Worm (Caenorhabditis elegans) whole organism, late embryonic: ENCODE measurements around the gene H41C03.1.

ENCODE experiments used
- K02D7.2 ChIP-seq: sonication (generic microtip); optimal IDR thresholded peaks from 2 replicates; lab custom pipeline; 2017; ENCODE audit warnings: mild to moderate bottlenecking, missing genetic modification characterization, missing compliant biosample characterization
- ama-1 ChIP-seq: fragments of 150-350 bp; optimal IDR thresholded peaks from 2 replicates; lab custom pipeline; 2014
- ceh-34 ChIP-seq: sonication (generic microtip); optimal IDR thresholded peaks from 2 replicates; lab custom pipeline; 2016; ENCODE audit warnings: mild to moderate bottlenecking, missing genetic modification characterization, missing compliant biosample characterization
- elt-2 ChIP-seq: sonication (generic microtip); optimal IDR thresholded peaks from 2 replicates; lab custom pipeline; 2016; ENCODE audit warnings: missing genetic modification reagents, missing genetic modification characterization, missing compliant biosample characterization
- ets-4 ChIP-seq: sonication (generic microtip); optimal IDR thresholded peaks from 2 replicates; lab custom pipeline; 2016; ENCODE audit warnings: missing genetic modification characterization, missing compliant biosample characterization
- fkh-10 ChIP-seq: fragments of 150-350 bp; optimal IDR thresholded peaks from 2 replicates; lab custom pipeline; 2014; ENCODE audit warnings: missing biosample characterization, missing genetic modification reagents, missing genetic modification characterization
- hlh-30 ChIP-seq: sonication (generic microtip); optimal IDR thresholded peaks from 2 replicates; lab custom pipeline; 2017; ENCODE audit warnings: antibody characterized with exemption, missing genetic modification characterization, missing compliant biosample characterization; ENCODE audit not compliant: insufficient read depth
- nhr-11 ChIP-seq: fragments of 150-350 bp; optimal IDR thresholded peaks from 2 replicates; lab custom pipeline; 2014; ENCODE audit warnings: missing biosample characterization, missing genetic modification characterization
- pat-9 ChIP-seq: fragments of 200-800 bp; sonication (Bioruptor generic); optimal IDR thresholded peaks from 2 replicates; lab custom pipeline; 2018; ENCODE audit warnings: mild to moderate bottlenecking, missing genetic modification characterization, moderate library complexity, missing compliant biosample characterization
- pax-1 ChIP-seq: fragments of 150-350 bp; optimal IDR thresholded peaks from 2 replicates; lab custom pipeline; 2014; ENCODE audit warnings: missing biosample characterization, missing genetic modification characterization
- pha-4 ChIP-seq: fragments of 150-350 bp; optimal IDR thresholded peaks from 2 replicates; lab custom pipeline; 2018; ENCODE audit warnings: missing biosample characterization, missing genetic modification reagents, missing genetic modification characterization
- unc-42 ChIP-seq: sonication (generic microtip); optimal IDR thresholded peaks from 2 replicates; lab custom pipeline; 2016; ENCODE audit warnings: missing genotype, missing genetic modification characterization, missing compliant biosample characterization
- unc-55 ChIP-seq: sonication (generic microtip); optimal IDR thresholded peaks from 2 replicates; lab custom pipeline; 2017; ENCODE audit warnings: missing biosample characterization, missing genetic modification reagents, missing genetic modification characterization

DNA sequence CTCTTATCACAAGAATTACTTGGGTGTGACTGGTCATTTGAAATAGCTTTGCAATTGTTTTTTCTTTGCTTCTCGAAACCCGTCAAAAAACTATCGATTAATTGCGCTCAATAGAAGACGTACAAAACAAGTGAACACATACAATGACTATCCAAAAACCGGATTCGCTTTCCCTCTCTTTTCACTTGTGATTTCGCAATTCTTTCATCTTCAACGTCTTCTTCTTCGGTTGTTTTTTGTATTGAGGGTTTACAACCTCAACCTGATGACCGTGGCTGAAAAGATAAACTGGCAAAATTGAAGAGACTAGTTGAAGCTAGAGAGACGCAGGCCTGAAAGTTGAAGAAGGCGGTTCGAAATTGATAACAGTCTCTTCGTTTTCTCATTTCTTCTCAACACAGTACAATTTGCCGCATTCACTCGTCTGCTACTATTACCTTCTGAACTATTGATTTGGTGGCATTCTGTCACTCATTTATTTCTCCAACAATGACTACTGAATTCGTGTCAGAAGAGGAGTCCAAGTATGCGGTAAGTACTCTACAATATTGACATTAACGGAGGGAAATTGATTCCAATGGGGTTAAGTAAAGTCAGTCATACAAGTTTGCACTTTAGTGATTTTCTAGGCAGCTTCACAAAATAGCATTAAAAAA, 31.9 kb downstream of the H41C03.1 start:
- TF ChIP-seq ets-4 (tag; lab: Kevin White, UChicago) (no peak), pha-4 (tag; lab: Kevin White, UChicago) (no peak), ama-1 (lab: Kevin White, UChicago) (no peak), nhr-11 (tag; lab: Kevin White, UChicago) (no peak), fkh-10 (GFP tag; lab: Kevin White, UChicago) (no peak), K02D7.2 (tag; lab: Kevin White, UChicago) (no peak), unc-55 (GFP tag; lab: Kevin White, UChicago) (no peak), ceh-34 (no peak), unc-42 (tag; lab: Kevin White, UChicago) (no peak), pat-9 (tag; lab: Kevin White, UChicago) (no peak), pax-1 (tag; lab: Kevin White, UChicago) (no peak), elt-2 (tag; lab: Kevin White, UChicago) (no peak), hlh-30 (no peak)
